Worm (Caenorhabditis elegans) whole organism, L2 larva: Measurements from ENCODE around the gene C25H3.11.
A peak's percentile ranks its signal among the peaks of the same experiment; 100 is the strongest.

Experiments used
- ZK546.5 ChIP-seq: sonication (generic microtip); optimal IDR thresholded peaks from 2 replicates; lab custom pipeline; 2017; ENCODE audit warnings: missing biosample characterization, missing genetic modification characterization
- aly-2 ChIP-seq: fragments of 150-350 bp; optimal IDR thresholded peaks from 2 replicates; lab custom pipeline; 2014; ENCODE audit warnings: missing biosample characterization, missing genetic modification characterization
- egl-27 ChIP-seq: sonication (generic microtip); optimal IDR thresholded peaks from 3 replicates; lab custom pipeline; 2017; ENCODE audit warnings: missing biosample characterization, missing genetic modification reagents, missing genetic modification characterization
- nhr-12 ChIP-seq: fragments of 150-350 bp; optimal IDR thresholded peaks from 2 replicates; lab custom pipeline; 2014; ENCODE audit warnings: missing biosample characterization, missing genetic modification characterization
- nhr-6 ChIP-seq: fragments of 150-350 bp; optimal IDR thresholded peaks from 2 replicates; lab custom pipeline; 2014; ENCODE audit warnings: missing biosample characterization, missing genetic modification characterization
- sem-4 ChIP-seq: fragments of 150-350 bp; optimal IDR thresholded peaks from 2 replicates; lab custom pipeline; 2014; ENCODE audit warnings: missing biosample characterization, missing genetic modification reagents, missing genetic modification characterization
- snpc-4 ChIP-seq: fragments of 150-350 bp; optimal IDR thresholded peaks from 2 replicates; lab custom pipeline; 2014; ENCODE audit warnings: missing biosample characterization, missing genetic modification characterization
- unc-39 ChIP-seq: fragments of 150-350 bp; optimal IDR thresholded peaks from 2 replicates; lab custom pipeline; 2014; ENCODE audit warnings: missing biosample characterization, missing genetic modification characterization

DNA sequence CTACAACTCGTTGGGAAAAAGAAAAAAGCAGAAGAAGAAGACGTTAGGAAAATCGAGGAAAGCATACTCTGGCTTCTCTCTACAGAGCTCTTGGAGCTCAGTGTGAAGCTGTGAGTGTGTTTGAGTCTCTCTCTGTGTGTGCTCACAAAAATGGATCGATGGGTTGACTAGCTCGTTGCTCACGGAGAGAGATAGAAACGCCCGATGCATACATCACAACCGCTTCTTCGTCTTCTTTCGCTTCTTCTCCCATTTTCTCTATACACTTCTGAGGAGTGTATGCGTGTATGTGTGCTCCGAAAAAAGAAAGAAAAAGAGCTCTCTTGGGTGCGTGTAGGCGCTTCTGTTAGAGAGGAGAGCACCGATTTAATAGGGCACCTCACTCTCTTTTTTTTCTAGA, 36.3 kb upstream of the C25H3.11 start:
- TF ChIP-seq nhr-12 (tag; lab: Kevin White, UChicago) (no peak), sem-4 (peak; percentile 53), egl-27 (tag; lab: Kevin White, UChicago) (no peak), ZK546.5 (no peak), aly-2 (tag; lab: Kevin White, UChicago) (no peak), snpc-4 (tag; lab: Kevin White, UChicago) (peak; percentile 64), nhr-6 (tag; lab: Kevin White, UChicago) (peak; percentile 82), unc-39 (tag; lab: Kevin White, UChicago) (no peak)
